Fruit fly (Drosophila melanogaster) whole organism, wandering third instar larva: ENCODE results near the gene CG13003.

Experiments used
- Dfd ChIP-seq: fragments of >200 bp; optimal IDR thresholded peaks from 2 replicates; lab custom pipeline; 2017; ENCODE audit warnings: missing biosample characterization, missing genetic modification characterization
- Mio ChIP-seq: sonication (Bioruptor generic); optimal IDR thresholded peaks from 2 replicates; lab custom pipeline; 2016; ENCODE audit warnings: missing biosample characterization, missing genetic modification characterization
- Myc ChIP-seq: fragments of >200 bp; optimal IDR thresholded peaks from 2 replicates; lab custom pipeline; 2017
- Rel ChIP-seq, 2 experiments: fragments of 200-800 bp; sonication (Bioruptor generic) in 1 of 2; optimal IDR thresholded peaks; 2 replicates in 1 of 2; 3 replicates in 1 of 2; lab custom pipeline; 2016 to 2019; ENCODE audit warnings: mild to moderate bottlenecking in 2 of 2, missing biosample characterization in 2 of 2, missing genetic modification characterization in 2 of 2, moderate library complexity in 1 of 2
- br ChIP-seq: fragments of 200-800 bp; sonication (Bioruptor generic); optimal IDR thresholded peaks from 2 replicates; lab custom pipeline; 2016; ENCODE audit warnings: missing biosample characterization, missing genetic modification characterization
- lola ChIP-seq: fragments of >200 bp; optimal IDR thresholded peaks from 2 replicates; lab custom pipeline; 2017; ENCODE audit warnings: missing biosample characterization, missing genetic modification characterization
- pan ChIP-seq: fragments of >200 bp; optimal IDR thresholded peaks from 2 replicates; lab custom pipeline; 2017

DNA sequence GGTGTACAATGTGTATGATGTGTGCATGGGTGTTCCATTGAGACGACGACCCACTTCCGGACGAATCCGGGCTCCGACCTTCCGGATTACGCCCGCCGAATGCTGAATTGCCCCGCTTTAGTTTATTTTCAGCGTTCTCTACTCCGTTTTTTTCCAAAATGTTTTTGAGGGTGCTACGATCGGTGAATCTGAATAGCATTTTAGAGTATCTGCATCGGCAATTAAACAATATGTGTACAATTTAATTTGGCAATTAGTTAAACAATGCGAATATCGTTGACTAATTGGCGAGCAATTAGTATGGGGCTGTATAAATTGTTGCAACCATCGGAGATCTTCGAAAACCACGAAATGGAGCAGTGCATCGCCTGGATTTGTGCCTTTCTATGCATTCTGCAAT, 13.2 kb upstream of the CG13003 start, which contains the start of gene CG13002:
- no peak for TF ChIP-seq pan (lab: Kevin White, UChicago)
- TF ChIP-seq Rel (GFP tag; optimal IDR thresholded peaks at IDR 0.05; lab: Kevin White, UChicago), result no peak
- no peak for TF ChIP-seq Rel (tag; optimal IDR thresholded peaks at IDR 0.05; lab: Kevin White, UChicago)
- no peak for TF ChIP-seq Myc (lab: Kevin White, UChicago)
- TF ChIP-seq Dfd, result no peak
- no peak for TF ChIP-seq br
- TF ChIP-seq Mio (GFP tag; lab: Kevin White, UChicago), result no peak
- TF ChIP-seq lola, result no peak
